Fruit fly (Drosophila melanogaster): ENCODE measurements around the gene TTLL1B.

TTLL1B gene

DNA sequence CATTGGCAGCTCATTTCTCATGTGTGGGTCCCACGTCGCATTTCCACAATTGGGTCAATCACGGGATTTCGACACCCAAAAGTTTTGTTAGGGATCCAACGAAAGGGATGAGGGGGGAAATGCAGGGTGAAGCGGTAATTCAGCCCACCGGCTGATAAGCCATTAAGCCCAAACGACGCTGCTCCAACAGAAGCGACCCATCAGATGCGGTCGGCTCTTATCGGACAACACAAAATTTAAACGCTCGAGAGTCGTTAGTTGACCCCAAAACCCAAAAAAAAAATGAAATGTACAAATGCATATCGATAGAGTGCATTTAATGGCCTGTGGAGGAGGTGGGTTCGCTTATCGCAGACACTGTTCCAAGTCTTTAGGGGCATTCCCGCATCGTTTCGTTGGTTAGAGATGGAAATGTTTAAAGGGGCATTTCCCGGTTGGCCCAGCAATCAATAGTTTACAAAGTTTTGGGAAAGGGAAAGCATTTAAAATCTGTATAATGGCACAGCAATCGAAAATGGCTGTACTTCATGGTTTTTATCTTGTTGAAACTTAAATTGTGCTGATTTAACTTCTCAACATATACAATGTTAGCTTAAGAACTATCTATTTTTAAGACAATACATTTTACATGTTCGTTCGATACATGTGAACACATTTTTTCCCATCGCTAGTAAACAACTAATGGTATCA, 41.2 kb upstream of the TTLL1B start (continued):
- no peak for TF ChIP-seq dati (GFP tag; IDR thresholded peaks at IDR 0.05)
- TF ChIP-seq salm (tag; optimal IDR thresholded peaks at IDR 0.05), result no peak
- no peak for TF ChIP-seq run (tag; optimal IDR thresholded peaks at IDR 0.05)
- no peak for TF ChIP-seq CG8089 (GFP tag; optimal IDR thresholded peaks at IDR 0.05)
- TF ChIP-seq otp (GFP tag; IDR thresholded peaks at IDR 0.05), result no peak
- no peak for TF ChIP-seq fd102C (GFP tag; optimal IDR thresholded peaks at IDR 0.05)
- no peak for TF ChIP-seq luna (GFP tag; optimal IDR thresholded peaks at IDR 0.05)
- no peak for TF ChIP-seq CG3995 (GFP tag; optimal IDR thresholded peaks at IDR 0.05)
- no peak for TF ChIP-seq CG12236 (GFP tag; optimal IDR thresholded peaks at IDR 0.05)
- no peak for TF ChIP-seq fd64A (GFP tag; optimal IDR thresholded peaks at IDR 0.05)
- no peak for TF ChIP-seq CG33213 (GFP tag; optimal IDR thresholded peaks at IDR 0.05)
- TF ChIP-seq pros (GFP tag; optimal IDR thresholded peaks at IDR 0.05), result no peak
- no peak for TF ChIP-seq CG10565 (GFP tag; optimal IDR thresholded peaks at IDR 0.05)
- TF ChIP-seq Eip74EF (GFP tag; optimal IDR thresholded peaks at IDR 0.05), result no peak
- TF ChIP-seq Rfx (GFP tag; IDR thresholded peaks at IDR 0.05), result no peak
- TF ChIP-seq row (GFP tag; IDR thresholded peaks at IDR 0.05), result peak; percentile 40; the same call in 2 of the 3 replicates
- peak; percentile 32 for TF ChIP-seq CG12769 (tag; optimal IDR thresholded peaks at IDR 0.05)
- no peak for TF ChIP-seq gt (GFP tag; IDR thresholded peaks at IDR 0.05)
- TF ChIP-seq dmrt11E (tag; optimal IDR thresholded peaks at IDR 0.05), result peak; percentile 34
- peak; percentile 36 for TF ChIP-seq unpg (GFP tag; optimal IDR thresholded peaks at IDR 0.05)
- no peak for TF ChIP-seq CG15269 (tag; optimal IDR thresholded peaks at IDR 0.05)
- no peak for TF ChIP-seq B-H2 (GFP tag; optimal IDR thresholded peaks at IDR 0.05)
- TF ChIP-seq D19B (GFP tag; optimal IDR thresholded peaks at IDR 0.05), result no peak
- no peak for TF ChIP-seq MTF-1 (GFP tag; optimal IDR thresholded peaks at IDR 0.05; ENCODE audit: borderline replicate concordance)
- no peak for TF ChIP-seq CG17612 (GFP tag; IDR thresholded peaks at IDR 0.05)
- TF ChIP-seq CG3407 (GFP tag; optimal IDR thresholded peaks at IDR 0.05), result no peak
- no peak for TF ChIP-seq tio (GFP tag; optimal IDR thresholded peaks at IDR 0.05)
- no peak for TF ChIP-seq CG10321 (GFP tag; IDR thresholded peaks at IDR 0.05)
- TF ChIP-seq CG11695 (GFP tag; IDR thresholded peaks at IDR 0.05), result no peak
- no peak for TF ChIP-seq Bgb (GFP tag; IDR thresholded peaks at IDR 0.05; ENCODE audit: partially characterized antibody)
- TF ChIP-seq Gug (GFP tag; IDR thresholded peaks at IDR 0.05), result no peak
- TF ChIP-seq CG10654 (GFP tag; optimal IDR thresholded peaks at IDR 0.05), result no peak
- TF ChIP-seq crp (GFP tag; optimal IDR thresholded peaks at IDR 0.05), result no peak
- TF ChIP-seq CG15479 (GFP tag; optimal IDR thresholded peaks at IDR 0.05), result no peak
- no peak for TF ChIP-seq ro (GFP tag; IDR thresholded peaks at IDR 0.05)
- no peak; the same call in 2 of the 3 replicates for TF ChIP-seq zen2 (GFP tag; IDR thresholded peaks at IDR 0.05; ENCODE audit: partially characterized antibody)
- no peak for TF ChIP-seq PHDP (tag; optimal IDR thresholded peaks at IDR 0.05)
- TF ChIP-seq CG8359 (GFP tag; optimal IDR thresholded peaks at IDR 0.05; ENCODE audit: borderline replicate concordance), result no peak
- no peak for TF ChIP-seq aop (GFP tag; IDR thresholded peaks at IDR 0.05)
- TF ChIP-seq Gsc (GFP tag; IDR thresholded peaks at IDR 0.05), result no peak
- no peak for TF ChIP-seq CG12744 (GFP tag; optimal IDR thresholded peaks at IDR 0.05)
- TF ChIP-seq Sin3A (optimal IDR thresholded peaks at IDR 0.05), result no peak
- TF ChIP-seq tap (tag; optimal IDR thresholded peaks at IDR 0.05), result peak; percentile 5
- no peak for TF ChIP-seq CG12659 (GFP tag; optimal IDR thresholded peaks at IDR 0.05)
- no peak for TF ChIP-seq MBD-R2 (GFP tag; IDR thresholded peaks at IDR 0.05)
- TF ChIP-seq trem (tag; optimal IDR thresholded peaks at IDR 0.05), result no peak
- no peak for TF ChIP-seq TFAM (GFP tag; optimal IDR thresholded peaks at IDR 0.05)
- no peak for TF ChIP-seq gsb (GFP tag; IDR thresholded peaks at IDR 0.05)
- TF ChIP-seq Poxn (GFP tag; IDR thresholded peaks at IDR 0.05), result no peak
- no peak for TF ChIP-seq CG17385 (GFP tag; optimal IDR thresholded peaks at IDR 0.05)

All from whole organism, embryonic.